Worm (Caenorhabditis elegans): ENCODE measurements around the gene col-101.

DNA sequence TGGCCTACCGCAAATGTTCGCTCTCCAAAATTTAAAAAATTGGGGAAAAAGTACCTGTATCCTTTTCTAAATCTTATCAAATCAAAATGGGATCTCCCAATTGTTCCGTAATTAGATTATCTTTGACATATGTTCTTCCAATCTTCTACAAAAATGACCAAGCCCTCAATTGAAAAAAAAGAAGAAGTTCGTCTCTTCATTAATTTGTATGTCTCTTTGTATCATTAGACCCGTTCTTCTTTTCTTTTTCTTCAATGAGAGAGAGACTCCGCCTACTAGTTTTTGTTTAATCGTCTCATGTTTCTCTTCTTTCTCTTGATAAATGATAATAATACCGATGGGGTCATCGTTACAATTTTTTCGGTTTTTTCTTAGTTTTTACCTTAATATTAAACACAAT is 23.6 kb downstream of the col-101 start:
- no peak for TF ChIP-seq dao-5 (tag; optimal IDR thresholded peaks at IDR 0.05)
- TF ChIP-seq him-1 (tag; optimal IDR thresholded peaks at IDR 0.05): no peak

All from whole organism, L4/young adult.